Fruit fly (Drosophila melanogaster): ENCODE data around the gene Mp.

The Mp gene

dm6 chr3L:6955254-6956229 is 43.1 kb upstream of the Mp start, which contains the start of the genes CG10077 and CG9948 (continued):
- TF ChIP-seq Hand (GFP tag; optimal IDR thresholded peaks at IDR 0.05) = peak; percentile 85
- no peak for TF ChIP-seq grn (GFP tag; optimal IDR thresholded peaks at IDR 0.05)
- peak; percentile 93 for TF ChIP-seq lab (GFP tag; optimal IDR thresholded peaks at IDR 0.05)
- TF ChIP-seq Elba2 (GFP tag; optimal IDR thresholded peaks at IDR 0.05) = peak; percentile 67
- TF ChIP-seq crol (GFP tag; IDR thresholded peaks at IDR 0.05) = no peak
- TF ChIP-seq Hmr (GFP tag; optimal IDR thresholded peaks at IDR 0.05) = peak; percentile 85
- TF ChIP-seq ranshi (GFP tag; IDR thresholded peaks at IDR 0.05) = peak; percentile 91
- peak; percentile 89 for TF ChIP-seq Dek (tag; optimal IDR thresholded peaks at IDR 0.05)
- TF ChIP-seq Mes4 (GFP tag; optimal IDR thresholded peaks at IDR 0.05) = peak; percentile 41
- peak; percentile 59 for TF ChIP-seq wek (GFP tag; optimal IDR thresholded peaks at IDR 0.05)
- TF ChIP-seq vnd (GFP tag; IDR thresholded peaks at IDR 0.05; ENCODE audit: partially characterized antibody) = peak; percentile 75
- peak; percentile 80 for TF ChIP-seq CG12155 (GFP tag; optimal IDR thresholded peaks at IDR 0.05)
- TF ChIP-seq CG11093 (GFP tag; IDR thresholded peaks at IDR 0.05) = peak; percentile 83
- peak; percentile 81 for TF ChIP-seq unc-4 (GFP tag; IDR thresholded peaks at IDR 0.05; ENCODE audit: partially characterized antibody)
- peak; percentile 86 for TF ChIP-seq D19A (tag; optimal IDR thresholded peaks at IDR 0.05)
- TF ChIP-seq CG16863 (GFP tag; optimal IDR thresholded peaks at IDR 0.05) = peak; percentile 65
- TF ChIP-seq PHDP (tag; optimal IDR thresholded peaks at IDR 0.05) = peak; percentile 92
- TF ChIP-seq CG4820 (GFP tag; optimal IDR thresholded peaks at IDR 0.05) = peak; percentile 78
- TF ChIP-seq CG5245 (GFP tag; optimal IDR thresholded peaks at IDR 0.05) = peak; percentile 81
- peak; percentile 4 for TF ChIP-seq gcm2 (GFP tag; optimal IDR thresholded peaks at IDR 0.05)
- TF ChIP-seq CG31365 (tag; optimal IDR thresholded peaks at IDR 0.05) = peak; percentile 57
- TF ChIP-seq Dip2 (GFP tag; IDR thresholded peaks at IDR 0.05) = no peak
- TF ChIP-seq sd (tag; optimal IDR thresholded peaks at IDR 0.05) = peak; percentile 98
- TF ChIP-seq CG9797 (GFP tag; optimal IDR thresholded peaks at IDR 0.05) = peak; percentile 45
- TF ChIP-seq slp2 (GFP tag; optimal IDR thresholded peaks at IDR 0.05) = peak; percentile 19
- TF ChIP-seq jing (GFP tag; optimal IDR thresholded peaks at IDR 0.05) = peak; percentile 64
- peak; percentile 91 for TF ChIP-seq dmrt99B (tag; optimal IDR thresholded peaks at IDR 0.05)
- peak; percentile 64 for TF ChIP-seq Atf-2 (GFP tag; optimal IDR thresholded peaks at IDR 0.05)
- TF ChIP-seq sob (GFP tag; IDR thresholded peaks at IDR 0.05) = peak; percentile 90
- TF ChIP-seq CG14014 (GFP tag; IDR thresholded peaks at IDR 0.05) = peak; percentile 94
- TF ChIP-seq CG11696 (GFP tag; IDR thresholded peaks at IDR 0.05) = peak; percentile 63
- TF ChIP-seq Fer3 (tag; optimal IDR thresholded peaks at IDR 0.05) = peak; percentile 92
- TF ChIP-seq CG5953 (GFP tag; IDR thresholded peaks at IDR 0.05) = peak; percentile 83
- peak; percentile 88 for TF ChIP-seq CG14667 (GFP tag; IDR thresholded peaks at IDR 0.05)
- TF ChIP-seq Tbp (GFP tag; optimal IDR thresholded peaks at IDR 0.05) = no peak
- TF ChIP-seq Myb (GFP tag; optimal IDR thresholded peaks at IDR 0.05) = peak; percentile 31
- TF ChIP-seq Lim3 (GFP tag; IDR thresholded peaks at IDR 0.05) = peak; percentile 55
- TF ChIP-seq h (optimal IDR thresholded peaks at IDR 0.05) = no peak
- TF ChIP-seq crp (GFP tag; optimal IDR thresholded peaks at IDR 0.05) = peak in 1 of 2 experiments; percentile 50
- no peak for TF ChIP-seq hth (optimal IDR thresholded peaks at IDR 0.05)
- TF ChIP-seq zfh2 (GFP tag; optimal IDR thresholded peaks at IDR 0.05) = peak; percentile 39
- peak; percentile 71 for TF ChIP-seq gfzf (GFP tag; optimal IDR thresholded peaks at IDR 0.05)
- peak; percentile 89 for TF ChIP-seq dmrt11E (tag; optimal IDR thresholded peaks at IDR 0.05)
- TF ChIP-seq B-H1 (GFP tag; IDR thresholded peaks at IDR 0.05) = peak; percentile 86
- TF ChIP-seq CG6654 (GFP tag; optimal IDR thresholded peaks at IDR 0.05) = peak; percentile 44
- peak; percentile 75 for TF ChIP-seq CG6254 (GFP tag; optimal IDR thresholded peaks at IDR 0.05)
- TF ChIP-seq Gug (GFP tag; IDR thresholded peaks at IDR 0.05) = peak; percentile 82
- TF ChIP-seq CG3065 (GFP tag; optimal IDR thresholded peaks at IDR 0.05) = peak; percentile 63
- peak; percentile 87 for TF ChIP-seq CG13296 (GFP tag; optimal IDR thresholded peaks at IDR 0.05)
